Fruit fly (Drosophila melanogaster) whole organism, embryonic: ENCODE results near the gene CG33796.

Experiments
- CG12659 ChIP-seq: fragments of 200-800 bp; sonication (Bioruptor generic); optimal IDR thresholded peaks from 3 replicates; lab custom pipeline; 2017; ENCODE audit warnings: mild to moderate bottlenecking, missing biosample characterization, missing genetic modification reagents, missing genetic modification characterization
- CG14441 ChIP-seq: fragments of 200-800 bp; sonication (Bioruptor generic); IDR thresholded peaks from 2 replicates; pipeline ENCODE4 v1.3.6; 2022; ENCODE audit warnings: missing biosample characterization, missing genetic modification characterization
- CG30403 ChIP-seq: fragments of 200-800 bp; sonication (Bioruptor generic); optimal IDR thresholded peaks from 3 replicates; lab custom pipeline; 2016; ENCODE audit warnings: missing biosample characterization, missing genetic modification characterization
- Hr78 ChIP-seq, 2 experiments: fragments of 200-800 bp in 1 of 2; fragments of >200 bp in 1 of 2; sonication (Bioruptor generic) in 1 of 2; optimal IDR thresholded peaks; 2 replicates each; lab custom pipeline; 2017 to 2019; ENCODE audit warnings: missing biosample characterization in 2 of 2, missing genetic modification characterization in 2 of 2, mild to moderate bottlenecking in 1 of 2, moderate library complexity in 1 of 2
- danr ChIP-seq: fragments of 200-800 bp; sonication (Bioruptor generic); IDR thresholded peaks from 2 replicates; pipeline ENCODE4 v1.3.6; 2022; ENCODE audit warnings: missing biosample characterization, missing genetic modification characterization
- h ChIP-seq: fragments of >200 bp; optimal IDR thresholded peaks from 2 replicates; lab custom pipeline; 2017
- yki ChIP-seq: fragments of >200 bp; optimal IDR thresholded peaks from 3 replicates; lab custom pipeline; 2018

- no peak for TF ChIP-seq yki (lab: Kevin White, UChicago)
- TF ChIP-seq CG14441 (GFP tag; lab: Robert Waterston, UW), result no peak
- no peak for TF ChIP-seq Hr78 (GFP tag; optimal IDR thresholded peaks at IDR 0.05; lab: Kevin White, UChicago)
- no peak for TF ChIP-seq CG30403 (GFP tag; lab: Kevin White, UChicago)
- no peak for TF ChIP-seq CG12659 (GFP tag; lab: Kevin White, UChicago)
- no peak for TF ChIP-seq h
- TF ChIP-seq danr (GFP tag; lab: Robert Waterston, UW), result no peak
Observed at dm6 chr3L:16177309-16177708, 7.4 kb upstream of the CG33796 start.
